Fruit fly (Drosophila melanogaster): Measurements from ENCODE around the gene Tmf.

The Tmf gene

DNA sequence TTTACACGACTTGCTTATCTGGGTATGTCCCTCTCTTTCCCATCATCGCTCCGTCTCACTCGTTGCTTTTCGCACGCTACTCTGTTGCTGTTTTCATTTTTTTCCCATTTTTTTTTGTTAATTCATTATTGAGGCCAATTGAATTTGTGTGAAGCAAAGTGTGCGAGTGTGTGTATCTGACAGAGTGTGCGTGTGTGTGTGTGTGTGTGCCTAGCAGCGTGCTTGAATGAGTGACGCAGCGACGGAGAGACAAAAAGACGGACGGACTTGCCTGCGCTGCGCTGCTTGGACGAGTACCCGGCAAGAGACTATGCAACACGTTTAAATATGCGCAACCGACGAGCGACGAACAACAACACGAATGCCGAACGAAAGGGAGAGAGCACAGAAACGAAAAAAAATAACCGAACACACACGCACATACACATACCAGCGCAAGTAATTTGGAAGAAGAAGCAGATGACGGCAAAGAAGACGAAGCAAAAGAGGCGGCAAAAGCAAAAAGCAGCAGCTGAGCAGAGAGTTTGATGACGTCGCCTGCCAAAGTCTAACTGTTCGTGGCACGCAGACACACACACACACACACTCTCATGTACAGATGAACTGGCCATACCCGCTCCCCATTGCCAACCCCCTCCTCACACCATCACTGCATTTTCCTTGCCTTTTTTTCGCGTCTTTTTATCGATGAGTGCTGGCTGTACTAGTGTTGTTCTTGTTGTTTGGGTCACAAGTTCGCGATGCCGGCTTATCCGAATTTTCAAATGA lies 18.6 kb downstream of the Tmf start (continued):
- TF ChIP-seq abd-A (tag; optimal IDR thresholded peaks at IDR 0.05) (peak; percentile 92), vvl (GFP tag; IDR thresholded peaks at IDR 0.05) (peak; percentile 45; the same call in 1 of the 2 replicates), GATAe (GFP tag; conservative IDR thresholded peaks at IDR 0.05) (0 out of 2 replicates have a peak, but pooled peaks have one; percentile 28), lola (GFP tag; optimal IDR thresholded peaks at IDR 0.05) (peak in 1 of 3 experiments; percentile 7), pros (GFP tag; optimal IDR thresholded peaks at IDR 0.05) (peak; percentile 89), Adf1 (GFP tag; IDR thresholded peaks at IDR 0.05) (peak; percentile 85), CG10209 (GFP tag; optimal IDR thresholded peaks at IDR 0.05) (peak; percentile 78), CG16813 (GFP tag; IDR thresholded peaks at IDR 0.05; ENCODE audit: partially characterized antibody) (no peak), CG13624 (GFP tag; optimal IDR thresholded peaks at IDR 0.05) (peak; percentile 3), CG10543 (GFP tag; optimal IDR thresholded peaks at IDR 0.05) (peak; percentile 72), hbn (GFP tag; IDR thresholded peaks at IDR 0.05; ENCODE audit: partially characterized antibody) (0 out of 2 replicates have a peak, but pooled peaks have one; percentile 25), CG32767 (GFP tag; IDR thresholded peaks at IDR 0.05) (peak; percentile 37; the same call in 1 of the 2 replicates)

DNA sequence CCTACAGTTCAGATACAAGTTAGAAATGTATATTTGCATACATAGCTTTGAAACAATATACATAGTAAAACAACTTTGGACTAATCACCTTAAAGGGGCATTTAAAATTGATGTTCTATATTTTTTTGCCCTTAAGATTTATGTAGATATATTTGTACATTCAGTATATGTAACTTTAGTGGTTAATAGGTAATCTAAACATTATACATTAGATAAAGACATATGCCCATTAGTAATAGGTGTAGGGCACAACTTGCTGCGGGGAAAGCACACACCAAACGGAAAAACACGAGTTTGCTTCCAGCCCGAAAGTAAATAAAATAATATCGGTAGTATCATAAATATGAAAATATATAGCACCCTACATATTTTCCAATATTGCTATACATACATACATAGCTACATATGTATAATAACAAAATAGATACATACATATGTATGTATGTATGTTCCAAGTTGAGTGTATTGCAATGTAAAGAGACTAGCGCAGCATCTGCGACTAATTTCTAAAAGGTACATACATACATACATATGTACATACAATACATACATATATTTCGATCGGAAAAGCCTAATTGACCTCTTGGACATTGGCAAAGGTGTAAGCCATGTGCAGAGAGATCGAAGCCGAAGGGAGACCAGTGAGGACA lies 19.3 kb downstream of the Tmf start, which contains the start of gene CG43736:
CG43736 (plus strand) TSS at position 600 of the 650 bp plus-strand sequence.
- TF ChIP-seq Ptx1 (GFP tag; IDR thresholded peaks at IDR 0.05) (peak; percentile 91), D (optimal IDR thresholded peaks at IDR 0.05) (no peak), D (GFP tag; optimal IDR thresholded peaks at IDR 0.05) (peak; percentile 96), Nf-YA (GFP tag; IDR thresholded peaks at IDR 0.05) (peak; percentile 82), Mrtf (GFP tag; IDR thresholded peaks at IDR 0.05) (peak; percentile 87), CG8924 (tag; optimal IDR thresholded peaks at IDR 0.05) (peak; percentile 98), CG34376 (GFP tag; optimal IDR thresholded peaks at IDR 0.05) (peak; percentile 96), CrebB (tag; optimal IDR thresholded peaks at IDR 0.05) (peak; percentile 92), TFAM (GFP tag; optimal IDR thresholded peaks at IDR 0.05) (peak; percentile 62), schlank (tag; optimal IDR thresholded peaks at IDR 0.05) (peak; percentile 91), CG10431 (GFP tag; optimal IDR thresholded peaks at IDR 0.05) (peak; percentile 85), CG4854 (GFP tag; optimal IDR thresholded peaks at IDR 0.05) (peak; percentile 82), CG9932 (GFP tag; IDR thresholded peaks at IDR 0.05) (peak; percentile 83), CG31388 (GFP tag; optimal IDR thresholded peaks at IDR 0.05) (peak; percentile 85), Awh (GFP tag; IDR thresholded peaks at IDR 0.05) (peak; percentile 84; the same call in 1 of the 2 replicates), wor (GFP tag; IDR thresholded peaks at IDR 0.05) (peak; percentile 88), CG3163 (GFP tag; optimal IDR thresholded peaks at IDR 0.05) (peak; percentile 61), CG34224 (GFP tag; IDR thresholded peaks at IDR 0.05; ENCODE audit: partially characterized antibody) (no peak), Poxn (GFP tag; IDR thresholded peaks at IDR 0.05) (peak; percentile 75), fru (optimal IDR thresholded peaks at IDR 0.05) (no peak), CG6791 (GFP tag; IDR thresholded peaks at IDR 0.05; ENCODE audit: partially characterized antibody) (no peak), CG9727 (GFP tag; optimal IDR thresholded peaks at IDR 0.05) (peak; percentile 95), CG7963 (GFP tag; IDR thresholded peaks at IDR 0.05; ENCODE audit: partially characterized antibody) (no peak), Ssrp (tag; optimal IDR thresholded peaks at IDR 0.05) (peak; percentile 96), CG3065 (GFP tag; optimal IDR thresholded peaks at IDR 0.05) (peak; percentile 72), CG15601 (tag; optimal IDR thresholded peaks at IDR 0.05) (peak; percentile 95), CG11247 (GFP tag; IDR thresholded peaks at IDR 0.05) (peak; percentile 77), sd (tag; optimal IDR thresholded peaks at IDR 0.05) (peak; percentile 60), CoRest (tag; optimal IDR thresholded peaks at IDR 0.05) (peak; percentile 99), unc-4 (GFP tag; IDR thresholded peaks at IDR 0.05; ENCODE audit: partially characterized antibody) (no peak), dimm (GFP tag; IDR thresholded peaks at IDR 0.05) (peak; percentile 70), gsb-n (tag; optimal IDR thresholded peaks at IDR 0.05) (peak; percentile 89), mld (GFP tag; IDR thresholded peaks at IDR 0.05; ENCODE audit: partially characterized antibody) (no peak), CG4360 (GFP tag; IDR thresholded peaks at IDR 0.05) (no peak), Aef1 (GFP tag; IDR thresholded peaks at IDR 0.05) (peak; percentile 87)

Measured in whole organism, embryonic.